Worm (Caenorhabditis elegans): Measurements from ENCODE around the gene C02B10.4.

C02B10.4 gene

ce11 chrIV:5090993-5091793, at the start of gene C02B10.4, which contains the start of gene snpn-1:
Gene C02B10.4 (plus strand): TSS chrIV:5091586.
Gene snpn-1 (minus strand): TSS chrIV:5091043.
- TF ChIP-seq ctbp-1 (GFP tag; IDR thresholded peaks at IDR 0.05) (no peak), unc-130 (GFP tag; optimal IDR thresholded peaks at IDR 0.05) (no peak), aha-1 (tag) (peak; percentile 93), lin-38 (GFP tag; IDR thresholded peaks at IDR 0.05) (peak; percentile 34), jun-1 (tag; optimal IDR thresholded peaks at IDR 0.05) (no peak), ces-1 (GFP tag; optimal IDR thresholded peaks at IDR 0.05) (peak; percentile 47), ZK337.2 (GFP tag; IDR thresholded peaks at IDR 0.05) (no peak), mes-2 (tag; optimal IDR thresholded peaks at IDR 0.05; ENCODE audit: poor library complexity, severe bottlenecking) (peak; percentile 77), lin-15B (tag; optimal IDR thresholded peaks at IDR 0.05) (no peak), madf-9 (GFP tag; conservative IDR thresholded peaks at IDR 0.05) (no peak), ceh-44 (GFP tag; IDR thresholded peaks at IDR 0.05) (no peak), nhr-48 (tag; optimal IDR thresholded peaks at IDR 0.05) (no peak), snpc-1.2 (GFP tag; IDR thresholded peaks at IDR 0.05) (peak; percentile 59; the same call in 1 of the 2 replicates), mxl-2 (GFP tag; conservative IDR thresholded peaks at IDR 0.05) (no peak), Y75B8A.6 (GFP tag; IDR thresholded peaks at IDR 0.05) (no peak), arid-1 (GFP tag; conservative IDR thresholded peaks at IDR 0.05) (0 out of 2 replicates have a peak, but pooled peaks have one; percentile 34), nhr-77 (tag; optimal IDR thresholded peaks at IDR 0.05) (no peak), vab-7 (GFP tag; IDR thresholded peaks at IDR 0.05) (no peak), nhr-6 (tag; optimal IDR thresholded peaks at IDR 0.05) (peak; percentile 9), lin-1 (GFP tag; IDR thresholded peaks at IDR 0.05) (no peak), zfp-3 (GFP tag; conservative IDR thresholded peaks at IDR 0.05) (no peak), nhr-102 (tag; optimal IDR thresholded peaks at IDR 0.05) (no peak), lsy-2 (tag; optimal IDR thresholded peaks at IDR 0.05) (peak; percentile 85 to 99), nhr-41 (GFP tag; IDR thresholded peaks at IDR 0.05) (no peak), daf-19 (GFP tag; conservative IDR thresholded peaks at IDR 0.05) (no peak), dmd-9 (GFP tag; IDR thresholded peaks at IDR 0.05) (no peak), lin-13 (GFP tag; optimal IDR thresholded peaks at IDR 0.05) (no peak), rbr-2 (tag; optimal IDR thresholded peaks at IDR 0.05) (peak; percentile 3), dpl-1 (GFP tag; optimal IDR thresholded peaks at IDR 0.05) (peak; percentile 52), ama-1 (optimal IDR thresholded peaks at IDR 0.05) (no peak), gei-8 (GFP tag; optimal IDR thresholded peaks at IDR 0.05) (no peak), pha-4 (GFP tag; IDR thresholded peaks at IDR 0.05) (no peak), pha-4 (tag; optimal IDR thresholded peaks at IDR 0.05) (peak; percentile 42), T26A8.4 (GFP tag; IDR thresholded peaks at IDR 0.05) (no peak), lim-7 (GFP tag; IDR thresholded peaks at IDR 0.05) (no peak), mxl-3 (GFP tag; optimal IDR thresholded peaks at IDR 0.05) (no peak), ceh-20 (GFP tag; IDR thresholded peaks at IDR 0.05) (no peak), T20F7.1 (GFP tag; optimal IDR thresholded peaks at IDR 0.05) (peak; percentile 2), lin-29 (GFP tag; IDR thresholded peaks at IDR 0.05) (no peak), F26F4.8 (GFP tag; conservative IDR thresholded peaks at IDR 0.05) (no peak), unc-62 (GFP tag; optimal IDR thresholded peaks at IDR 0.05 in 1 of 2) (peak in 1 of 2 experiments; percentile 37), unc-62 (tag; optimal IDR thresholded peaks at IDR 0.05) (no peak), aly-2 (tag; optimal IDR thresholded peaks at IDR 0.05) (no peak), mep-1 (tag; optimal IDR thresholded peaks at IDR 0.05) (peak; percentile 25), sdz-12 (GFP tag; optimal IDR thresholded peaks at IDR 0.05) (no peak), spr-1 (tag; optimal IDR thresholded peaks at IDR 0.05) (no peak), saeg-2 (GFP tag; IDR thresholded peaks at IDR 0.05) (no peak), nhr-76 (tag; optimal IDR thresholded peaks at IDR 0.05) (no peak), hif-1 (tag; optimal IDR thresholded peaks at IDR 0.05) (no peak), ceh-62 (tag; optimal IDR thresholded peaks at IDR 0.05) (no peak)
